Fruit fly (Drosophila melanogaster) whole organism, prepupa: ENCODE measurements around the gene ImpE1.

Source experiments
- Blimp-1 ChIP-seq: fragments of 200-800 bp; sonication (Bioruptor generic); optimal IDR thresholded peaks from 3 replicates; lab custom pipeline; 2017; ENCODE audit warnings: missing biosample characterization, missing genetic modification characterization, mild to moderate bottlenecking, moderate library complexity, missing genetic modification reagents
- CG1621 ChIP-seq: fragments of 200-800 bp; sonication (Bioruptor generic); optimal IDR thresholded peaks from 3 replicates; lab custom pipeline; 2018; ENCODE audit warnings: missing biosample characterization, mild to moderate bottlenecking, missing genetic modification characterization
- CG8319 ChIP-seq: fragments of 200-800 bp; sonication (Bioruptor generic); optimal IDR thresholded peaks from 3 replicates; lab custom pipeline; 2016; ENCODE audit warnings: missing biosample characterization, missing genetic modification characterization
- Ets96B ChIP-seq: fragments of 200-800 bp; optimal IDR thresholded peaks from 2 replicates; lab custom pipeline; 2019; ENCODE audit warnings: missing biosample characterization, mild to moderate bottlenecking, missing genetic modification characterization, moderate library complexity

dm6 chr3L:8383968-8384367 is 11.8 kb downstream of the ImpE1 start:
- no peak for TF ChIP-seq Ets96B (tag; lab: Kevin White, UChicago)
- no peak for TF ChIP-seq CG1621 (tag; lab: Kevin White, UChicago)
- TF ChIP-seq Blimp-1 = no peak
- TF ChIP-seq CG8319 (GFP tag; lab: Kevin White, UChicago) = no peak
